Worm (Caenorhabditis elegans) whole organism, young adult: ENCODE measurements around the gene frpr-16.
A peak's percentile ranks its signal among the peaks of the same experiment; 100 is the strongest.

Source experiments
- C06A6.2 ChIP-seq: fragments of 200-800 bp; sonication (Bioruptor generic); conservative IDR thresholded peaks from 2 replicates; pipeline ENCODE4 v1.3.6; 2022; ENCODE audit warnings: missing genetic modification characterization, missing compliant biosample characterization
- C17E4.6 ChIP-seq: fragments of 200-800 bp; sonication (Bioruptor generic); IDR thresholded peaks from 2 replicates; pipeline ENCODE4 v1.3.6; 2022; ENCODE audit warnings: missing genetic modification reagents, missing genetic modification characterization, missing compliant biosample characterization
- D2030.7 ChIP-seq: fragments of 200-800 bp; sonication (Bioruptor generic); IDR thresholded peaks from 2 replicates; pipeline ENCODE4 v1.3.6; 2022; ENCODE audit warnings: missing genetic modification reagents, missing genetic modification characterization, missing compliant biosample characterization
- F49E8.2 ChIP-seq: sonication (generic microtip); optimal IDR thresholded peaks from 3 replicates; lab custom pipeline; 2017; ENCODE audit warnings: missing genetic modification characterization, mild to moderate bottlenecking, missing compliant biosample characterization, antibody characterized with exemption, moderate library complexity; ENCODE audit not compliant: insufficient read depth
- F57C9.4 ChIP-seq: sonication (generic microtip); optimal IDR thresholded peaks from 2 replicates; lab custom pipeline; 2017; ENCODE audit warnings: mild to moderate bottlenecking, missing genetic modification characterization, missing compliant biosample characterization
- K11D2.4 ChIP-seq: fragments of 200-800 bp; sonication (Bioruptor generic); IDR thresholded peaks from 2 replicates; pipeline ENCODE4 v1.3.6; 2022; ENCODE audit warnings: missing genetic modification reagents, missing genetic modification characterization, missing compliant biosample characterization
- K12H6.12 ChIP-seq: fragments of 200-800 bp; sonication (Bioruptor generic); optimal IDR thresholded peaks from 2 replicates; lab custom pipeline; 2018; ENCODE audit warnings: mild to moderate bottlenecking, missing genetic modification characterization, missing compliant biosample characterization
- T07F8.4 ChIP-seq: sonication (generic microtip); optimal IDR thresholded peaks from 2 replicates; lab custom pipeline; 2016; ENCODE audit warnings: mild to moderate bottlenecking, missing genetic modification characterization, moderate library complexity, missing compliant biosample characterization
- Y67H2A.10 ChIP-seq: fragments of 200-800 bp; sonication (Bioruptor generic); conservative IDR thresholded peaks from 2 replicates; pipeline ENCODE4 v1.3.6; 2022; ENCODE audit warnings: missing genetic modification reagents, missing genetic modification characterization, missing compliant biosample characterization
- attf-6 ChIP-seq: fragments of 200-800 bp; sonication (Bioruptor generic); IDR thresholded peaks from 2 replicates; pipeline ENCODE4 v1.3.6; 2022; ENCODE audit warnings: missing genetic modification reagents, missing genetic modification characterization, missing compliant biosample characterization
- bed-1 ChIP-seq: fragments of 200-800 bp; sonication (Bioruptor generic); IDR thresholded peaks from 2 replicates; pipeline ENCODE4 v1.3.6; 2022; ENCODE audit warnings: missing genetic modification reagents, missing genetic modification characterization, missing compliant biosample characterization
- bed-2 ChIP-seq: fragments of 200-800 bp; sonication (Bioruptor generic); IDR thresholded peaks from 2 replicates; pipeline ENCODE4 v1.3.6; 2022; ENCODE audit warnings: missing genetic modification reagents, missing genetic modification characterization, missing compliant biosample characterization
- ccch-3 ChIP-seq: fragments of 200-800 bp; sonication (Bioruptor generic); optimal IDR thresholded peaks from 2 replicates; lab custom pipeline; 2018; ENCODE audit warnings: mild to moderate bottlenecking, missing genetic modification characterization, missing compliant biosample characterization
- ceh-100 ChIP-seq: fragments of 200-800 bp; sonication (Bioruptor generic); IDR thresholded peaks from 2 replicates; pipeline ENCODE4 v1.3.6; 2022; ENCODE audit warnings: missing genetic modification reagents, missing genetic modification characterization, missing compliant biosample characterization
- ceh-40 ChIP-seq: fragments of 200-800 bp; sonication (Bioruptor generic); IDR thresholded peaks from 2 replicates; pipeline ENCODE4 v1.3.6; 2022; ENCODE audit warnings: missing genetic modification characterization, missing compliant biosample characterization
- ceh-91 ChIP-seq: fragments of 200-800 bp; sonication (Bioruptor generic); IDR thresholded peaks from 2 replicates; pipeline ENCODE4 v1.3.6; 2022; ENCODE audit warnings: missing genetic modification reagents, missing genetic modification characterization, missing compliant biosample characterization
- dpl-1 ChIP-seq: fragments of 150-350 bp; optimal IDR thresholded peaks from 2 replicates; lab custom pipeline; 2014; ENCODE audit warnings: missing biosample characterization, missing genetic modification reagents, missing genetic modification characterization
- efl-1 ChIP-seq: fragments of 150-350 bp; optimal IDR thresholded peaks from 2 replicates; lab custom pipeline; 2014; ENCODE audit warnings: missing biosample characterization, missing genetic modification reagents, missing genetic modification characterization
- egrh-3 ChIP-seq: fragments of 200-800 bp; sonication (Bioruptor generic); IDR thresholded peaks from 2 replicates; pipeline ENCODE4 v1.3.6; 2022; ENCODE audit warnings: missing genetic modification reagents, missing genetic modification characterization, missing compliant biosample characterization
- ets-4 ChIP-seq: fragments of 200-800 bp; sonication (Bioruptor generic); optimal IDR thresholded peaks from 2 replicates; lab custom pipeline; 2018; ENCODE audit warnings: mild to moderate bottlenecking, missing genetic modification characterization, missing compliant biosample characterization
- gei-17 ChIP-seq: fragments of 200-800 bp; sonication (Bioruptor generic); optimal IDR thresholded peaks from 2 replicates; lab custom pipeline; 2018; ENCODE audit warnings: mild to moderate bottlenecking, missing genetic modification characterization, missing compliant biosample characterization
- him-1 ChIP-seq: sonication (generic microtip); optimal IDR thresholded peaks from 2 replicates; lab custom pipeline; 2016; ENCODE audit warnings: missing genotype, missing genetic modification reagents, missing genetic modification characterization, missing compliant biosample characterization
- hlh-26 ChIP-seq: fragments of 200-800 bp; sonication (Bioruptor generic); conservative IDR thresholded peaks from 2 replicates; pipeline ENCODE4 v1.3.6; 2022; ENCODE audit warnings: missing genetic modification reagents, missing genetic modification characterization, missing compliant biosample characterization
- hrde-1 ChIP-seq: sonication (generic microtip); optimal IDR thresholded peaks from 2 replicates; lab custom pipeline; 2016; ENCODE audit warnings: missing genetic modification characterization, mild to moderate bottlenecking, missing compliant biosample characterization, moderate library complexity, missing genotype, missing genetic modification reagents, borderline replicate concordance
- hsf-1 ChIP-seq: fragments of 200-800 bp; sonication (Bioruptor generic); IDR thresholded peaks from 2 replicates; pipeline ENCODE4 v1.3.6; 2022; ENCODE audit warnings: missing genetic modification reagents, missing genetic modification characterization, missing compliant biosample characterization
- let-526 ChIP-seq: fragments of 200-800 bp; sonication (Bioruptor generic); IDR thresholded peaks from 2 replicates; pipeline ENCODE4 v1.3.6; 2022; ENCODE audit warnings: missing genetic modification reagents, missing genetic modification characterization, missing compliant biosample characterization
- lin-26 ChIP-seq: fragments of 200-800 bp; sonication (Bioruptor generic); IDR thresholded peaks from 2 replicates; pipeline ENCODE4 v1.3.6; 2022; ENCODE audit warnings: missing genetic modification reagents, missing genetic modification characterization, missing compliant biosample characterization
- lin-54 ChIP-seq: fragments of 200-800 bp; sonication (Bioruptor generic); optimal IDR thresholded peaks from 2 replicates; lab custom pipeline; 2018; ENCODE audit warnings: mild to moderate bottlenecking, missing genetic modification characterization, missing compliant biosample characterization
- lsl-1 ChIP-seq: fragments of 200-800 bp; sonication (Bioruptor generic); optimal IDR thresholded peaks from 2 replicates; lab custom pipeline; 2018; ENCODE audit warnings: mild to moderate bottlenecking, missing genetic modification characterization, moderate library complexity, missing compliant biosample characterization
- mel-28 ChIP-seq: sonication (generic microtip); optimal IDR thresholded peaks from 2 replicates; lab custom pipeline; 2016; ENCODE audit warnings: borderline replicate concordance, mild to moderate bottlenecking, missing genetic modification characterization, missing compliant biosample characterization
- nfya-1 ChIP-seq: sonication (generic microtip); optimal IDR thresholded peaks from 2 replicates; lab custom pipeline; 2017; ENCODE audit warnings: antibody characterized with exemption, missing compliant biosample characterization, missing genetic modification characterization, borderline replicate concordance; ENCODE audit not compliant: insufficient read depth
- nfyb-1 ChIP-seq: fragments of 200-800 bp; sonication (Bioruptor generic); IDR thresholded peaks from 2 replicates; pipeline ENCODE4 v1.3.6; 2022; ENCODE audit warnings: missing genetic modification reagents, missing genetic modification characterization, missing compliant biosample characterization
- nhr-120 ChIP-seq: fragments of 200-800 bp; sonication (Bioruptor generic); IDR thresholded peaks from 2 replicates; pipeline ENCODE4 v1.3.6; 2022; ENCODE audit warnings: missing genetic modification characterization, missing compliant biosample characterization
- nhr-27 ChIP-seq: fragments of 200-800 bp; sonication (Bioruptor generic); optimal IDR thresholded peaks from 2 replicates; lab custom pipeline; 2018; ENCODE audit warnings: mild to moderate bottlenecking, missing genetic modification characterization, moderate library complexity, missing compliant biosample characterization
- nhr-80 ChIP-seq: sonication (generic microtip); optimal IDR thresholded peaks from 2 replicates; lab custom pipeline; 2016; ENCODE audit warnings: missing genetic modification characterization, missing compliant biosample characterization
- rec-8 ChIP-seq, 2 experiments: sonication (generic microtip); optimal IDR thresholded peaks; 2 replicates each; lab custom pipeline; 2016; ENCODE audit warnings: mild to moderate bottlenecking in 2 of 2, missing genetic modification characterization in 2 of 2, missing genetic modification reagents in 2 of 2, missing genotype in 2 of 2, missing biosample characterization in 1 of 2, missing compliant biosample characterization in 1 of 2, moderate library complexity in 1 of 2
- repo-1 ChIP-seq: sonication (generic microtip); optimal IDR thresholded peaks from 2 replicates; lab custom pipeline; 2017; ENCODE audit warnings: mild to moderate bottlenecking, missing genetic modification characterization, missing compliant biosample characterization
- sdz-38 ChIP-seq: sonication (generic microtip); optimal IDR thresholded peaks from 2 replicates; lab custom pipeline; 2016; ENCODE audit warnings: missing genotype, missing genetic modification characterization, missing compliant biosample characterization
- snpc-1.3 ChIP-seq: sonication (generic microtip); optimal IDR thresholded peaks from 2 replicates; lab custom pipeline; 2017; ENCODE audit warnings: missing genetic modification characterization, mild to moderate bottlenecking, missing compliant biosample characterization, antibody characterized with exemption, moderate library complexity, missing genotype, missing genetic modification reagents; ENCODE audit not compliant: insufficient read depth
- snpc-3.4 ChIP-seq: sonication (generic microtip); optimal IDR thresholded peaks from 2 replicates; lab custom pipeline; 2017; ENCODE audit warnings: missing genetic modification characterization, mild to moderate bottlenecking, missing compliant biosample characterization, antibody characterized with exemption, moderate library complexity, missing genotype, missing genetic modification reagents
- snpc-4 ChIP-seq, 5 experiments: fragments of 150-350 bp in 1 of 5; sonication (generic microtip) in 4 of 5; optimal IDR thresholded peaks; 2 replicates each; lab custom pipeline; 2014 to 2018; ENCODE audit warnings: missing genetic modification characterization in 5 of 5, missing biosample characterization in 3 of 5, antibody characterized with exemption in 2 of 5, mild to moderate bottlenecking in 2 of 5, missing compliant biosample characterization in 2 of 5, missing genotype in 2 of 5, moderate library complexity in 2 of 5, missing genetic modification reagents in 1 of 5
- somi-1 ChIP-seq: fragments of 200-800 bp; sonication (Bioruptor generic); optimal IDR thresholded peaks from 2 replicates; lab custom pipeline; 2018; ENCODE audit warnings: mild to moderate bottlenecking, missing genetic modification characterization, missing compliant biosample characterization
- tlf-1 ChIP-seq: fragments of 200-800 bp; sonication (Bioruptor generic); optimal IDR thresholded peaks from 2 replicates; lab custom pipeline; 2018; ENCODE audit warnings: mild to moderate bottlenecking, missing genetic modification characterization, missing compliant biosample characterization
- unc-130 ChIP-seq: sonication (generic microtip); optimal IDR thresholded peaks from 2 replicates; lab custom pipeline; 2016; ENCODE audit warnings: missing genetic modification reagents, missing genetic modification characterization, missing compliant biosample characterization
- unc-62 ChIP-seq: fragments of 150-350 bp; optimal IDR thresholded peaks from 2 replicates; lab custom pipeline; 2014; ENCODE audit warnings: missing biosample characterization, missing genetic modification reagents, missing genetic modification characterization
- ztf-26 ChIP-seq: sonication (generic microtip); optimal IDR thresholded peaks from 2 replicates; lab custom pipeline; 2017; ENCODE audit warnings: missing genetic modification characterization, missing compliant biosample characterization
- ztf-6 ChIP-seq: fragments of 200-800 bp; sonication (Bioruptor generic); IDR thresholded peaks from 2 replicates; pipeline ENCODE4 v1.3.6; 2022; ENCODE audit warnings: missing genetic modification reagents, missing genetic modification characterization, missing compliant biosample characterization

Gene frpr-16

DNA sequence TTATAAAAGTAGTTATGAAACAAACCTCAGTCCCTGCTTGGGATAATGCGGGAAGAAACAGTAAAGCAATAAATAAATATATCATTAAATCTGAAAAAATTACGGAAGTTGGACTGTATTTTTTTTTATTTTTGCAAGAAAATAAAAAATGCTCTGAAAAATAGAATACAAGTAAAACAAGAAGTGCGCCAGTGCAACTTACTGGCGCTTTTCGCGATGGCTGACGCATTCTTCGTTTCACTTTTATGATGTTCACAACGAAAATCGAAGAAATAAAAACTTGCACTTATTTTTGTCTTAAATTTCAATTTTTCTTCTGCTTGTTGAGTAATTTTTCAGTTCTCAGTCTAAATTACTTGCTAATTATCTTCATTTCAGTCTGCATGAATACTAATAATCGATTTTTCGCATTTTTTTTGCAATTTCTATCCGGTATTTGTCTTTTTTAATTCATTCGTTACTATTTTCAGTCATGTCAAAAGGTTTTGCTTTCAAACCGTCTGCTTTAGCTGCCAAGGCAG lies 16.7 kb upstream of the frpr-16 start, which contains the start of the genes R12C12.6 and ran-5 (continued):
- TF ChIP-seq C17E4.6, result peak; percentile 38; the same call in 1 of the 2 replicates
- TF ChIP-seq snpc-1.3, result peak; percentile 11
- TF ChIP-seq let-526 (GFP tag; lab: Robert Waterston, UW), result no peak
- no peak for TF ChIP-seq Y67H2A.10 (GFP tag; lab: Robert Waterston, UW)
- peak; percentile 52 for TF ChIP-seq F49E8.2 (tag; lab: Kevin White, UChicago)
- TF ChIP-seq gei-17 (GFP tag; lab: Kevin White, UChicago), result peak; percentile 17
- TF ChIP-seq hlh-26 (GFP tag; lab: Robert Waterston, UW), result no peak
- TF ChIP-seq nhr-120, result no peak
- no peak for TF ChIP-seq nhr-27 (tag; lab: Kevin White, UChicago)
- no peak for TF ChIP-seq unc-62 (GFP tag; lab: Kevin White, UChicago)
- TF ChIP-seq him-1 (tag; lab: Kevin White, UChicago), result peak; percentile 41
- no peak for TF ChIP-seq lin-26 (GFP tag; lab: Robert Waterston, UW)
- peak; percentile 73 for TF ChIP-seq tlf-1 (GFP tag; lab: Kevin White, UChicago)
- peak; percentile 82 for TF ChIP-seq lin-54 (GFP tag; lab: Kevin White, UChicago)
- TF ChIP-seq somi-1, result no peak
- TF ChIP-seq K12H6.12 (tag; lab: Kevin White, UChicago), result peak; percentile 23
- peak; percentile 50; the same call in 1 of the 2 replicates for TF ChIP-seq C06A6.2
- peak; percentile 27 for TF ChIP-seq dpl-1 (GFP tag; lab: Kevin White, UChicago)
- TF ChIP-seq repo-1, result peak; percentile 73
- TF ChIP-seq mel-28, result no peak
- peak; percentile 70; the same call in 1 of the 2 replicates for TF ChIP-seq nfyb-1
- no peak for TF ChIP-seq sdz-38 (tag; lab: Kevin White, UChicago)
- peak; percentile 41 for TF ChIP-seq snpc-4 (GFP tag; optimal IDR thresholded peaks at IDR 0.05; lab: Kevin White, UChicago)
- TF ChIP-seq snpc-4 (tag; optimal IDR thresholded peaks at IDR 0.05; lab: Kevin White, UChicago), result peak in 2 of 4 experiments; percentile 74 to 78
- TF ChIP-seq attf-6 (GFP tag; lab: Robert Waterston, UW), result no peak
- TF ChIP-seq efl-1 (GFP tag; lab: Kevin White, UChicago), result peak; percentile 11
- no peak for TF ChIP-seq bed-1 (GFP tag; lab: Robert Waterston, UW)
- TF ChIP-seq unc-130, result peak; percentile 11
- TF ChIP-seq ztf-26 (tag; lab: Kevin White, UChicago), result no peak
- TF ChIP-seq ztf-6 (GFP tag; lab: Robert Waterston, UW), result no peak
- TF ChIP-seq nhr-80 (tag; lab: Kevin White, UChicago), result peak; percentile 46
- TF ChIP-seq ceh-100 (GFP tag; lab: Robert Waterston, UW), result peak; percentile 70; the same call in 1 of the 2 replicates
- TF ChIP-seq egrh-3 (GFP tag; lab: Robert Waterston, UW), result no peak
- peak in 1 of 2 experiments; percentile 15 for TF ChIP-seq rec-8 (tag; optimal IDR thresholded peaks at IDR 0.05; lab: Kevin White, UChicago)
- TF ChIP-seq lsl-1 (GFP tag; lab: Kevin White, UChicago), result peak; percentile 72
- no peak for TF ChIP-seq nfya-1 (tag; lab: Kevin White, UChicago)
- no peak for TF ChIP-seq F57C9.4 (tag; lab: Kevin White, UChicago)
- TF ChIP-seq hsf-1 (GFP tag; lab: Robert Waterston, UW), result 0 out of 2 replicates have a peak, but pooled peaks have one; percentile 38
- peak; percentile 52; the same call in 1 of the 2 replicates for TF ChIP-seq D2030.7 (GFP tag; lab: Robert Waterston, UW)
- TF ChIP-seq ccch-3 (GFP tag; lab: Kevin White, UChicago), result no peak
- peak; percentile 77 for TF ChIP-seq snpc-3.4 (tag; lab: Kevin White, UChicago)
- peak; percentile 79 for TF ChIP-seq K11D2.4 (GFP tag; lab: Robert Waterston, UW)
- TF ChIP-seq ceh-40, result no peak
- TF ChIP-seq hrde-1, result no peak
- no peak for TF ChIP-seq T07F8.4 (tag; lab: Kevin White, UChicago)
- no peak for TF ChIP-seq ets-4 (GFP tag; lab: Kevin White, UChicago)
- no peak for TF ChIP-seq bed-2 (GFP tag; lab: Robert Waterston, UW)
- no peak; the same call in 1 of the 2 replicates for TF ChIP-seq ceh-91 (GFP tag; lab: Robert Waterston, UW)
